Worm (Caenorhabditis elegans) whole organism, mixed stage, embryonic: Measurements from ENCODE around the gene F41C3.2.

Experiments used
- M03D4.4 ChIP-seq: sonication (generic microtip); optimal IDR thresholded peaks from 2 replicates; lab custom pipeline; 2017; ENCODE audit warnings: mild to moderate bottlenecking, missing genetic modification characterization, missing compliant biosample characterization
- bed-3 ChIP-seq: fragments of 200-800 bp; sonication (Bioruptor generic); optimal IDR thresholded peaks from 3 replicates; lab custom pipeline; 2018; ENCODE audit warnings: mild to moderate bottlenecking, missing genetic modification characterization, moderate library complexity, missing compliant biosample characterization
- ceh-39 ChIP-seq: fragments of 150-350 bp; optimal IDR thresholded peaks from 2 replicates; lab custom pipeline; 2014; ENCODE audit warnings: missing biosample characterization, missing genetic modification characterization
- ceh-43 ChIP-seq: fragments of 200-800 bp; sonication (Bioruptor generic); optimal IDR thresholded peaks from 2 replicates; lab custom pipeline; 2018; ENCODE audit warnings: mild to moderate bottlenecking, missing genetic modification characterization, moderate library complexity, missing compliant biosample characterization
- ceh-83 ChIP-seq: fragments of 200-800 bp; sonication (Bioruptor generic); optimal IDR thresholded peaks from 2 replicates; lab custom pipeline; 2018; ENCODE audit warnings: mild to moderate bottlenecking, missing genetic modification characterization, missing compliant biosample characterization
- cnd-1 ChIP-seq: fragments of 200-800 bp; sonication (Bioruptor generic); optimal IDR thresholded peaks from 2 replicates; lab custom pipeline; 2018; ENCODE audit warnings: mild to moderate bottlenecking, missing genetic modification characterization, missing compliant biosample characterization
- elt-1 ChIP-seq: sonication (generic microtip); optimal IDR thresholded peaks from 2 replicates; lab custom pipeline; 2017; ENCODE audit warnings: missing genetic modification characterization, mild to moderate bottlenecking, missing compliant biosample characterization, antibody characterized with exemption, moderate library complexity, borderline replicate concordance; ENCODE audit not compliant: insufficient read depth
- elt-3 ChIP-seq: fragments of 150-350 bp; optimal IDR thresholded peaks from 2 replicates; lab custom pipeline; 2014; ENCODE audit warnings: missing biosample characterization, missing genetic modification characterization
- flh-1 ChIP-seq: fragments of 200-800 bp; sonication (Bioruptor generic); optimal IDR thresholded peaks from 2 replicates; lab custom pipeline; 2018; ENCODE audit warnings: mild to moderate bottlenecking, missing genetic modification characterization, moderate library complexity, missing compliant biosample characterization
- ham-2 ChIP-seq: fragments of 200-800 bp; sonication (Bioruptor generic); optimal IDR thresholded peaks from 2 replicates; lab custom pipeline; 2018; ENCODE audit warnings: mild to moderate bottlenecking, missing genetic modification characterization, missing compliant biosample characterization
- lin-32 ChIP-seq: fragments of 200-800 bp; sonication (Bioruptor generic); optimal IDR thresholded peaks from 2 replicates; lab custom pipeline; 2018; ENCODE audit warnings: mild to moderate bottlenecking, missing genetic modification characterization, missing compliant biosample characterization
- lsy-2 ChIP-seq: fragments of 150-350 bp; optimal IDR thresholded peaks from 2 replicates; lab custom pipeline; 2014; ENCODE audit warnings: missing biosample characterization, missing genetic modification characterization
- mab-5 ChIP-seq: fragments of 150-350 bp; optimal IDR thresholded peaks from 2 replicates; lab custom pipeline; 2014; ENCODE audit warnings: missing biosample characterization, missing genetic modification characterization
- mep-1 ChIP-seq: fragments of 150-350 bp; optimal IDR thresholded peaks from 2 replicates; lab custom pipeline; 2017; ENCODE audit warnings: missing biosample characterization, missing genetic modification reagents, missing genetic modification characterization, inconsistent platforms
- mls-2 ChIP-seq: sonication (generic microtip); optimal IDR thresholded peaks from 2 replicates; lab custom pipeline; 2016; ENCODE audit warnings: mild to moderate bottlenecking, missing genetic modification characterization, moderate library complexity, missing compliant biosample characterization
- nhr-12 ChIP-seq: fragments of 150-350 bp; optimal IDR thresholded peaks from 2 replicates; lab custom pipeline; 2014; ENCODE audit warnings: missing biosample characterization, missing genetic modification characterization
- nhr-2 ChIP-seq: fragments of 150-350 bp; optimal IDR thresholded peaks from 2 replicates; lab custom pipeline; 2014; ENCODE audit warnings: missing biosample characterization, missing genetic modification characterization
- nhr-237 ChIP-seq: fragments of 150-350 bp; optimal IDR thresholded peaks from 2 replicates; lab custom pipeline; 2014; ENCODE audit warnings: missing biosample characterization, missing genetic modification characterization
- nhr-28 ChIP-seq: fragments of 150-350 bp; optimal IDR thresholded peaks from 2 replicates; lab custom pipeline; 2014; ENCODE audit warnings: missing biosample characterization, missing genetic modification characterization
- nhr-76 ChIP-seq: sonication (generic microtip); optimal IDR thresholded peaks from 2 replicates; lab custom pipeline; 2017; ENCODE audit warnings: missing biosample characterization, missing genetic modification characterization
- pha-4 ChIP-seq: fragments of 150-350 bp; optimal IDR thresholded peaks from 2 replicates; lab custom pipeline; 2018; ENCODE audit warnings: missing biosample characterization, missing genetic modification reagents, missing genetic modification characterization
- sem-2 ChIP-seq: fragments of 200-800 bp; sonication (Bioruptor generic); optimal IDR thresholded peaks from 2 replicates; lab custom pipeline; 2018; ENCODE audit warnings: mild to moderate bottlenecking, missing genetic modification characterization, missing compliant biosample characterization
- snpc-4 ChIP-seq: fragments of 150-350 bp; optimal IDR thresholded peaks from 2 replicates; lab custom pipeline; 2014; ENCODE audit warnings: missing biosample characterization, missing genetic modification characterization
- tbx-8 ChIP-seq: fragments of 200-800 bp; sonication (Bioruptor generic); optimal IDR thresholded peaks from 2 replicates; lab custom pipeline; 2018; ENCODE audit warnings: mild to moderate bottlenecking, missing genetic modification characterization, moderate library complexity, missing compliant biosample characterization
- unc-120 ChIP-seq: sonication (generic microtip); optimal IDR thresholded peaks from 2 replicates; lab custom pipeline; 2017; ENCODE audit warnings: missing genetic modification characterization, missing compliant biosample characterization; ENCODE audit not compliant: poor library complexity, severe bottlenecking
- unc-39 ChIP-seq: fragments of 150-350 bp; optimal IDR thresholded peaks from 2 replicates; lab custom pipeline; 2014; ENCODE audit warnings: missing biosample characterization, missing genetic modification characterization
- unc-62 ChIP-seq: fragments of 150-350 bp; optimal IDR thresholded peaks from 2 replicates; lab custom pipeline; 2014; ENCODE audit warnings: missing biosample characterization, missing genetic modification reagents, missing genetic modification characterization
- zip-8 ChIP-seq: fragments of 150-350 bp; optimal IDR thresholded peaks from 2 replicates; lab custom pipeline; 2014; ENCODE audit warnings: missing biosample characterization, missing genetic modification characterization
- ztf-11 ChIP-seq: fragments of 150-350 bp; optimal IDR thresholded peaks from 2 replicates; lab custom pipeline; 2014; ENCODE audit warnings: missing biosample characterization, missing genetic modification characterization

Gene F41C3.2

DNA sequence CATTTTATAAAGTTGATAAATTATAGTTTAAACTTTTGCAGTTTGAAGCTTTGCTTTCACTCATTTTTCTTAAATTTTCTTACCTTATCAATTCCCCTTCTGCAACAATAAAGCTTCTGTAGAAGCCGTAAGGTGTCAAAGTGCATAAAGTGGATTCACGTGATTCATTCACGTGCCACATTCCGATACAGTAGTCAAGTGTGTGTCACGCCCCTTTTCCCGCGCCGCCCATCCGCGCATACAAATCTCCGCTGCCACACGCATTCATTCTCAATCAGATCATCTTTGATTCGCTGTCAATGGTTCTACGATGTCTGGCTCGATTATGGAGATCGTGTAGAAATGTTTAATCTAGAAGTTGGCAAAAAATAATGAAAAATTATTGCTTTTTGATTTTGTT, 2.7 kb upstream of the F41C3.2 start:
- TF ChIP-seq mab-5 (tag; lab: Kevin White, UChicago) (no peak), mls-2 (tag; lab: Kevin White, UChicago) (no peak), flh-1 (GFP tag; lab: Kevin White, UChicago) (no peak)

DNA sequence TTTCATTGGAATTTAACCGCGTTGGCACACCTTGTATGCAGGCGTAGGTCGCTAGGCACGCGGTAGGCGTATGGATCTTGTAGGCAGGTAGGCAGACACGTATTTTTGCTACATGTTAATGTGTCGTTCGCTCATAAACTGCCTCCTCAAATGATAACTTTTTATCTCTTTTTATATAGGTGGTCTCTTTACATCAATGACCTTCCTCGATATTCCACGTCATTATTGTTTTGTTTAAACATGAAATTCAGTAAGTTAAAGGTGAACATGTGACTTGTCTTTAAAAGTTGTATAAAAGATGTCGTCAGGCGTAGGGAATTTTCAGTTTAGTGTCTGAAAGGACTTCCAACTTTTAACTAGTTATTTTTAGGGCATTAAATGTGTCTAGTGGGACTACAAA, 2.1 kb upstream of the F41C3.2 start:
- TF ChIP-seq ham-2 (GFP tag; lab: Kevin White, UChicago) (no peak), lsy-2 (tag; lab: Kevin White, UChicago) (no peak), unc-39 (tag; lab: Kevin White, UChicago) (no peak), nhr-2 (tag; lab: Kevin White, UChicago) (no peak), nhr-237 (tag; lab: Kevin White, UChicago) (no peak), tbx-8 (no peak), unc-62 (GFP tag; lab: Kevin White, UChicago) (no peak), snpc-4 (no peak), ceh-39 (tag; lab: Kevin White, UChicago) (no peak), ceh-83 (GFP tag; lab: Kevin White, UChicago) (no peak)

DNA sequence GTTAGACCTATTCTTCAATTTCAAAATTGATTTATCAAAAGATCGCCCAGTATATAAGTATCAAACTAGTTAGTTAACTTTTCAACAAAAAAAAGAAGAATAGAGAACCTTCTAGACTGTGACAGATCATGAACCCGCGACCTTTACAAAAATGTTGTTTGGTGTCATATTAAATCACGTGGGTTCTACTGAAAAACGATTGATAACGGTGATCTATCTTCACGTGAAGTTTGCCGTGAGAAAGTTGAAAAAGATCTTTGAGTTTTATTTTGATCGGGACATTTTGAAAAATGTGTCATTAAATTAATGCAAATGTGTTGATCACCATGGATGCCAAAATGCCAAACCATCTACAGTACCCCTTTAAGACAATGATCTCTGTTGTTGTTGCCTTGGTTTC, 1.4 kb upstream of the F41C3.2 start:
- TF ChIP-seq ceh-83 (GFP tag; lab: Kevin White, UChicago) (no peak), unc-62 (GFP tag; lab: Kevin White, UChicago) (no peak), lin-32 (GFP tag; lab: Kevin White, UChicago) (no peak)

DNA sequence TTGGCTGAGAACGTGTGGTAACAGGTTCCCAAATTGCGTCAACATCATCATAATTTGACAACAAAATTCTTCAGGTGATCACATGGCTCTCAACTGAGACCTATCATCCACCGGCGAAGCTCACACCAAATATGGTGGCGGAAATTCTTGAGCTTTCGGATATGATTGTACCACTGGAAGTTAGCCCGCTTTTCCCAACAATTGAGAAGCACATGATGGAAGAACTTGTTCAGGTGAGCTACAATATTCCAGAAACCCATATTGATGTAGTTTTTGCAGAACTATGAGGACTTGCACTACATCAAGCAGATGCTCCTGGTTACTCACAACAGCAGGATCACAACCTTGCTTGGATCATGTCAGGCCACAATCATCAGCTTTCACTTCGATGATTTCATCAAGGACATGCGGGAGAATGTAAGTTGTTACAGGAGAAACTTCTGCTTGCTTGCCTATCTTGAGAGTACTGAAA, 2.5 kb downstream of the F41C3.2 start, which contains the start of gene F41C3.1:
Gene F41C3.1, plus strand, starts transcription at position 51 of the 472 bp plus-strand sequence.
- no peak for TF ChIP-seq cnd-1 (tag; lab: Kevin White, UChicago)
- TF ChIP-seq bed-3 (GFP tag; lab: Kevin White, UChicago): no peak
- no peak for TF ChIP-seq ham-2 (GFP tag; lab: Kevin White, UChicago)
- TF ChIP-seq unc-39 (tag; lab: Kevin White, UChicago): no peak
- no peak for TF ChIP-seq unc-62 (GFP tag; lab: Kevin White, UChicago)
- no peak for TF ChIP-seq nhr-76 (tag; lab: Kevin White, UChicago)
- no peak for TF ChIP-seq lsy-2 (tag; lab: Kevin White, UChicago)
- TF ChIP-seq sem-2: no peak
- TF ChIP-seq nhr-28 (tag; lab: Kevin White, UChicago): no peak
- no peak for TF ChIP-seq M03D4.4 (tag; lab: Kevin White, UChicago)
- no peak for TF ChIP-seq ceh-43 (GFP tag; lab: Kevin White, UChicago)
- TF ChIP-seq, all 35 proteins: peak for 0

DNA sequence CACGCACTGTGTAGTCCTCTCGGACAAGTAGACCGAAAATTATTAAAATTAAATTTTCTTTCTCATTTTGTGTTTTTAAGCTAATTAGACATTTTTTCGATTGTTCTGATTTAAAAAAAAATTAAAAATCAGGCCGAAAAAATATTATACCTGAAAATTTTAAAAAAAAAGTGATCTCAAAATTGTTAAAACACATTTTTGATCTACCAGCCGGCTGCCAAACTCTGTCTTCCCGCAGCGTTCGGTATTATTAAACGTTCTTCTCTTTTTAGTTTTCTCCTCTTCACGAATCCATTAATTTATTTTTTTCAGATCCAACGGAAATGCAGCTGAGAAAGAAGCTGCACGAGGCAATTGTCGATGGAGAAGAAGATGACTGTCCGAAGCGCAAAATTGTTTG, 3.4 kb downstream of the F41C3.2 start, which contains the start of gene C27D9.1:
Gene C27D9.1, plus strand, starts transcription at position 281 of the 400 bp plus-strand sequence.
- TF ChIP-seq ceh-39 (tag; lab: Kevin White, UChicago) (no peak), pha-4 (tag; lab: Kevin White, UChicago) (no peak), elt-3 (tag; lab: Kevin White, UChicago) (no peak), nhr-237 (tag; lab: Kevin White, UChicago) (no peak), unc-39 (tag; lab: Kevin White, UChicago) (no peak), cnd-1 (tag; lab: Kevin White, UChicago) (no peak), mab-5 (tag; lab: Kevin White, UChicago) (no peak), ceh-83 (GFP tag; lab: Kevin White, UChicago) (no peak), elt-1 (no peak), mls-2 (tag; lab: Kevin White, UChicago) (no peak), nhr-12 (no peak)

DNA sequence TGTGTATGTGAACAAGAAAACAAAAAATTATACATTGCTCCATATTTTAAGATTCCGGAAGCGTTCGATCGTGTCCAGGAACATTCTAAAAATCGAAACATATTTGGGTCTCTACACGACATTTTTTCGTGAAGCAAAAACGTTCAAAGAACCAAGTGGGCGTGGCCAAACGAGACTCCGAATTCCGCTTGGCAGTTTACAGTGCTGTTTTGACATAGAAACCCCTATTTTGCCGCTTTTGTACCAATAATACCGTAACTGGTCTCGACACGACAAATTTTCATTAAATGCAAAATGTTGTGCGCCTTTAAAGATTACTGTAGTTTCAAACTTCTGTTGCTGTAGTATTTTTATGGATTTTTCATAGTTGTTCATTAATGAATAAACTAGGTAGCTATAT, 5.9 kb downstream of the F41C3.2 start:
- TF ChIP-seq nhr-28 (tag; lab: Kevin White, UChicago) (no peak), ceh-43 (GFP tag; lab: Kevin White, UChicago) (no peak), mep-1 (tag; lab: Kevin White, UChicago) (no peak), sem-2 (no peak), zip-8 (tag; lab: Kevin White, UChicago) (no peak), flh-1 (GFP tag; lab: Kevin White, UChicago) (no peak), nhr-76 (tag; lab: Kevin White, UChicago) (no peak), unc-120 (tag; lab: Kevin White, UChicago) (no peak), cnd-1 (tag; lab: Kevin White, UChicago) (no peak), snpc-4 (no peak), mls-2 (tag; lab: Kevin White, UChicago) (no peak), ceh-83 (GFP tag; lab: Kevin White, UChicago) (no peak), unc-62 (GFP tag; lab: Kevin White, UChicago) (no peak), ham-2 (GFP tag; lab: Kevin White, UChicago) (no peak), ztf-11 (tag; lab: Kevin White, UChicago) (no peak)
